Fruit fly (Drosophila melanogaster) whole organism, adult: ENCODE measurements around the gene mld.

ENCODE experiments used
- CG33017 ChIP-seq: fragments of 200-800 bp; sonication (Bioruptor generic); optimal IDR thresholded peaks from 2 replicates; lab custom pipeline; 2018; ENCODE audit warnings: missing biosample characterization, mild to moderate bottlenecking, missing genetic modification characterization, moderate library complexity
- Hr96 ChIP-seq: fragments of 200-800 bp; sonication (Bioruptor generic); optimal IDR thresholded peaks from 2 replicates; lab custom pipeline; 2016; ENCODE audit warnings: missing biosample characterization, missing genetic modification characterization
- Mnt ChIP-seq: fragments of 200-800 bp; sonication (Bioruptor generic); optimal IDR thresholded peaks from 2 replicates; lab custom pipeline; 2016; ENCODE audit warnings: missing biosample characterization, mild to moderate bottlenecking, missing genetic modification characterization
- bab1 ChIP-seq: fragments of 200-800 bp; sonication (Bioruptor generic); optimal IDR thresholded peaks from 3 replicates; lab custom pipeline; 2019; ENCODE audit warnings: missing biosample characterization, mild to moderate bottlenecking, missing genetic modification characterization, moderate library complexity
- cnc ChIP-seq, 2 experiments: fragments of >200 bp; optimal IDR thresholded peaks; 2 replicates each; lab custom pipeline; 2017
- kay ChIP-seq: fragments of 200-800 bp; sonication (Bioruptor generic); peaks from one replicate; lab custom pipeline; 2016; ENCODE audit warnings: missing biosample characterization, missing genetic modification characterization, borderline replicate concordance
- tj ChIP-seq: fragments of 200-800 bp; sonication (Bioruptor generic); optimal IDR thresholded peaks from 3 replicates; lab custom pipeline; 2017; ENCODE audit warnings: missing biosample characterization, mild to moderate bottlenecking, missing genetic modification characterization, moderate library complexity

- no peak for TF ChIP-seq Hr96 (GFP tag; lab: Kevin White, UChicago)
- TF ChIP-seq cnc (optimal IDR thresholded peaks at IDR 0.05; lab: Kevin White, UChicago), result no peak
- TF ChIP-seq CG33017 (tag; lab: Kevin White, UChicago), result no peak
- no peak for TF ChIP-seq bab1 (GFP tag; lab: Kevin White, UChicago)
- no peak for TF ChIP-seq kay
- TF ChIP-seq tj (GFP tag; lab: Kevin White, UChicago), result no peak
- no peak for TF ChIP-seq Mnt (GFP tag; lab: Kevin White, UChicago)
Observed at dm6 chr3R:24663044-24663443, 77.6 kb downstream of the mld start.
